Fruit fly (Drosophila melanogaster) whole organism, wandering third instar larva: ENCODE measurements around the gene Hr96.

Experiments
- Abd-B ChIP-seq: fragments of >200 bp; optimal IDR thresholded peaks from 2 replicates; lab custom pipeline; 2017; ENCODE audit warnings: missing biosample characterization, missing genetic modification characterization
- Dfd ChIP-seq: fragments of >200 bp; optimal IDR thresholded peaks from 2 replicates; lab custom pipeline; 2017; ENCODE audit warnings: missing biosample characterization, missing genetic modification characterization
- Hr78 ChIP-seq: fragments of >200 bp; optimal IDR thresholded peaks from 2 replicates; lab custom pipeline; 2017; ENCODE audit warnings: missing biosample characterization, missing genetic modification characterization
- OdsH ChIP-seq: fragments of 200-800 bp; sonication (Bioruptor generic); optimal IDR thresholded peaks from 2 replicates; lab custom pipeline; 2016; ENCODE audit warnings: missing biosample characterization, mild to moderate bottlenecking, missing genetic modification characterization
- dl ChIP-seq, 2 experiments: fragments of 175-275, 200-275 bp in 1 of 2; fragments of 200-275 bp in 1 of 2; sonication (Bioruptor generic); optimal IDR thresholded peaks; lab custom pipeline; 2018; ENCODE audit warnings: mild to moderate bottlenecking in 2 of 2, missing biosample characterization in 2 of 2, missing genetic modification characterization in 2 of 2, moderate library complexity in 2 of 2; ENCODE audit not compliant: partially characterized antibody in 2 of 2, insufficient read depth in 1 of 2
- fru ChIP-seq: fragments of 200-800 bp; sonication (Bioruptor generic); optimal IDR thresholded peaks from 3 replicates; lab custom pipeline; 2016; ENCODE audit warnings: missing biosample characterization, mild to moderate bottlenecking, missing genetic modification characterization
- h ChIP-seq: fragments of 200-800 bp; sonication (Bioruptor generic); optimal IDR thresholded peaks from 3 replicates; lab custom pipeline; 2016; ENCODE audit warnings: missing biosample characterization, mild to moderate bottlenecking, missing genetic modification characterization
- jim ChIP-seq: fragments of 175-275, 200-325 bp; sonication (Bioruptor generic); optimal IDR thresholded peaks from 2 replicates; lab custom pipeline; 2016; ENCODE audit warnings: missing biosample characterization, mild to moderate bottlenecking, missing genetic modification characterization
- psq ChIP-seq: fragments of 200-800 bp; sonication (Bioruptor generic); optimal IDR thresholded peaks from 3 replicates; lab custom pipeline; 2017; ENCODE audit warnings: missing biosample characterization, mild to moderate bottlenecking, missing genetic modification characterization, moderate library complexity
- rgr ChIP-seq: fragments of 200-800 bp; sonication (Bioruptor generic); optimal IDR thresholded peaks from 3 replicates; lab custom pipeline; 2016; ENCODE audit warnings: missing biosample characterization, mild to moderate bottlenecking, missing genetic modification characterization
- sage ChIP-seq: fragments of 200-800 bp; sonication (Bioruptor generic); optimal IDR thresholded peaks from 2 replicates; lab custom pipeline; 2016; ENCODE audit warnings: missing biosample characterization, mild to moderate bottlenecking, missing genetic modification characterization

dm6 chr3R:25064907-25065841 lies 40.1 kb downstream of the Hr96 start, which contains the start of the genes veli and PQBP1:
- TF ChIP-seq jim (GFP tag; lab: Kevin White, UChicago) (no peak), fru (GFP tag; lab: Kevin White, UChicago) (no peak), rgr (GFP tag; lab: Kevin White, UChicago) (no peak), Dfd (GFP tag; lab: Kevin White, UChicago) (no peak), Hr78 (GFP tag; lab: Kevin White, UChicago) (no peak), dl (GFP tag; optimal IDR thresholded peaks at IDR 0.05; lab: Kevin White, UChicago; ENCODE audit: insufficient read depth in 1 of 2, partially characterized antibody in 2 of 2) (no peak), psq (GFP tag; lab: Kevin White, UChicago) (no peak), OdsH (no peak), sage (no peak), Abd-B (GFP tag; lab: Kevin White, UChicago) (no peak), h (GFP tag; lab: Kevin White, UChicago) (no peak)
